Worm (Caenorhabditis elegans) whole organism, L4 larva: Measurements from ENCODE around the gene eif-2D.

ENCODE experiments used
- F10B5.3 ChIP-seq: sonication (generic microtip); optimal IDR thresholded peaks from 2 replicates; lab custom pipeline; 2016; ENCODE audit warnings: mild to moderate bottlenecking, missing genetic modification characterization, missing compliant biosample characterization
- F26F4.8 ChIP-seq: fragments of 200-800 bp; sonication (Bioruptor generic); conservative IDR thresholded peaks from 2 replicates; pipeline ENCODE4 v1.3.6; 2022; ENCODE audit warnings: missing genetic modification characterization, missing compliant biosample characterization
- F44E2.7 ChIP-seq: fragments of 200-800 bp; sonication (Bioruptor generic); IDR thresholded peaks from 2 replicates; pipeline ENCODE4 v2.1.2; 2022; ENCODE audit warnings: missing genetic modification characterization, missing compliant biosample characterization
- T20F7.1 ChIP-seq: fragments of 200-800 bp; sonication (Bioruptor generic); optimal IDR thresholded peaks from 2 replicates; lab custom pipeline; 2018; ENCODE audit warnings: mild to moderate bottlenecking, missing genetic modification characterization, missing compliant biosample characterization
- T26A8.4 ChIP-seq: fragments of 200-800 bp; sonication (Bioruptor generic); IDR thresholded peaks from 2 replicates; pipeline ENCODE4 v1.3.6; 2022; ENCODE audit warnings: missing genetic modification characterization, missing compliant biosample characterization
- ZK337.2 ChIP-seq: fragments of 200-800 bp; sonication (Bioruptor generic); IDR thresholded peaks from 2 replicates; pipeline ENCODE4 v1.3.6; 2022; ENCODE audit warnings: missing genetic modification reagents, missing genetic modification characterization, missing compliant biosample characterization
- aly-2 ChIP-seq: sonication (generic microtip); optimal IDR thresholded peaks from 2 replicates; lab custom pipeline; 2018; ENCODE audit warnings: missing biosample characterization, missing genetic modification characterization
- ceh-44 ChIP-seq: fragments of 200-800 bp; sonication (Bioruptor generic); IDR thresholded peaks from 2 replicates; pipeline ENCODE4 v1.3.6; 2022; ENCODE audit warnings: missing genetic modification reagents, missing genetic modification characterization, missing compliant biosample characterization
- ceh-62 ChIP-seq: sonication (generic microtip); optimal IDR thresholded peaks from 2 replicates; lab custom pipeline; 2017; ENCODE audit warnings: missing biosample characterization, missing genetic modification characterization
- ceh-82 ChIP-seq: sonication (generic microtip); optimal IDR thresholded peaks from 2 replicates; lab custom pipeline; 2017; ENCODE audit warnings: missing biosample characterization, missing genetic modification characterization
- cey-2 ChIP-seq: sonication (generic microtip); optimal IDR thresholded peaks from 3 replicates; lab custom pipeline; 2017; ENCODE audit warnings: missing genetic modification characterization, mild to moderate bottlenecking, missing compliant biosample characterization, antibody characterized with exemption, borderline replicate concordance; ENCODE audit not compliant: insufficient read depth
- dmd-9 ChIP-seq: fragments of 200-800 bp; sonication (Bioruptor generic); IDR thresholded peaks from 2 replicates; pipeline ENCODE4 v1.3.6; 2022; ENCODE audit warnings: missing genetic modification reagents, missing genetic modification characterization, missing compliant biosample characterization
- dpl-1 ChIP-seq: fragments of 150-350 bp; optimal IDR thresholded peaks from 2 replicates; lab custom pipeline; 2014; ENCODE audit warnings: missing biosample characterization, missing genetic modification reagents, missing genetic modification characterization
- dve-1 ChIP-seq: sonication (generic microtip); optimal IDR thresholded peaks from 2 replicates; lab custom pipeline; 2017; ENCODE audit warnings: antibody characterized with exemption, mild to moderate bottlenecking, missing genetic modification characterization, missing compliant biosample characterization; ENCODE audit not compliant: insufficient read depth
- egl-43 ChIP-seq: fragments of 200-800 bp; sonication (Bioruptor generic); IDR thresholded peaks from 2 replicates; pipeline ENCODE4 v1.3.6; 2022; ENCODE audit warnings: missing genetic modification reagents, missing genetic modification characterization, missing compliant biosample characterization
- fos-1 ChIP-seq: fragments of 150-350 bp; optimal IDR thresholded peaks from 2 replicates; lab custom pipeline; 2014; ENCODE audit warnings: missing biosample characterization, missing genetic modification characterization
- hlh-30 ChIP-seq: sonication (generic microtip); optimal IDR thresholded peaks from 2 replicates; lab custom pipeline; 2017; ENCODE audit warnings: antibody characterized with exemption, mild to moderate bottlenecking, missing genetic modification characterization, missing compliant biosample characterization; ENCODE audit not compliant: insufficient read depth
- hmg-1.1 ChIP-seq: fragments of 200-800 bp; sonication (Bioruptor generic); IDR thresholded peaks from 2 replicates; pipeline ENCODE4 v1.3.6; 2022; ENCODE audit warnings: missing genetic modification reagents, missing genetic modification characterization, missing compliant biosample characterization
- jun-1 ChIP-seq: fragments of 150-350 bp; optimal IDR thresholded peaks from 2 replicates; lab custom pipeline; 2014; ENCODE audit warnings: missing biosample characterization, missing genetic modification reagents, missing genetic modification characterization
- lin-38 ChIP-seq: fragments of 200-800 bp; sonication (Bioruptor generic); IDR thresholded peaks from 2 replicates; pipeline ENCODE4 v1.3.6; 2022; ENCODE audit warnings: missing genetic modification reagents, missing genetic modification characterization, missing compliant biosample characterization
- lin-39 ChIP-seq: fragments of 150-350 bp; optimal IDR thresholded peaks from 2 replicates; lab custom pipeline; 2014; ENCODE audit warnings: missing biosample characterization, missing genetic modification reagents, missing genetic modification characterization
- mdl-1 ChIP-seq, 2 experiments: fragments of 150-350 bp in 1 of 2; sonication (generic microtip) in 1 of 2; optimal IDR thresholded peaks; 2 replicates each; lab custom pipeline; 2014 to 2017; ENCODE audit warnings: missing biosample characterization in 2 of 2, missing genetic modification characterization in 2 of 2
- mdt-29 ChIP-seq: fragments of 200-800 bp; sonication (Bioruptor generic); IDR thresholded peaks from 2 replicates; pipeline ENCODE4 v1.3.6; 2022; ENCODE audit warnings: missing genetic modification reagents, missing genetic modification characterization, missing compliant biosample characterization
- mes-2 ChIP-seq: sonication (generic microtip); optimal IDR thresholded peaks from 2 replicates; lab custom pipeline; 2016; ENCODE audit warnings: missing genotype, mild to moderate bottlenecking, missing genetic modification characterization, missing compliant biosample characterization; ENCODE audit not compliant: poor library complexity, severe bottlenecking
- nhr-10 ChIP-seq: fragments of 150-350 bp; optimal IDR thresholded peaks from 2 replicates; lab custom pipeline; 2014; ENCODE audit warnings: missing biosample characterization, missing genetic modification characterization
- nhr-41 ChIP-seq: fragments of 200-800 bp; sonication (Bioruptor generic); IDR thresholded peaks from 2 replicates; pipeline ENCODE4 v1.3.6; 2022; ENCODE audit warnings: missing genetic modification reagents, missing genetic modification characterization, missing compliant biosample characterization
- nhr-42 ChIP-seq: fragments of 200-800 bp; sonication (Bioruptor generic); IDR thresholded peaks from 2 replicates; pipeline ENCODE4 v1.3.6; 2022; ENCODE audit warnings: missing genetic modification characterization, missing compliant biosample characterization
- nhr-48 ChIP-seq: sonication (generic microtip); optimal IDR thresholded peaks from 2 replicates; lab custom pipeline; 2016; ENCODE audit warnings: mild to moderate bottlenecking, missing genetic modification characterization, missing compliant biosample characterization
- nhr-76 ChIP-seq: fragments of 150-350 bp; optimal IDR thresholded peaks from 2 replicates; lab custom pipeline; 2014; ENCODE audit warnings: missing biosample characterization, missing genetic modification characterization
- pha-4 ChIP-seq, 2 experiments: fragments of 150-350 bp in 1 of 2; fragments of 200-800 bp in 1 of 2; sonication (Bioruptor generic) in 1 of 2; IDR thresholded peaks in 1 of 2; optimal IDR thresholded peaks in 1 of 2; 2 replicates each; pipeline versions ENCODE4 v1.3.6 to Lab custom; 2014 to 2022; ENCODE audit warnings: missing genetic modification characterization in 2 of 2, missing genetic modification reagents in 2 of 2, missing biosample characterization in 1 of 2, missing compliant biosample characterization in 1 of 2
- php-3 ChIP-seq: fragments of 200-800 bp; sonication (Bioruptor generic); IDR thresholded peaks from 2 replicates; pipeline ENCODE4 v1.3.6; 2022; ENCODE audit warnings: missing genetic modification reagents, missing genetic modification characterization, missing compliant biosample characterization
- pqm-1 ChIP-seq: sonication (generic microtip); optimal IDR thresholded peaks from 2 replicates; lab custom pipeline; 2017; ENCODE audit warnings: missing biosample characterization, missing genetic modification characterization
- rbr-2 ChIP-seq: sonication (generic microtip); optimal IDR thresholded peaks from 2 replicates; lab custom pipeline; 2016; ENCODE audit warnings: missing genotype, missing genetic modification characterization, missing compliant biosample characterization
- sdz-12 ChIP-seq: fragments of 200-800 bp; sonication (Bioruptor generic); optimal IDR thresholded peaks from 2 replicates; lab custom pipeline; 2018; ENCODE audit warnings: mild to moderate bottlenecking, missing genetic modification characterization, missing compliant biosample characterization
- unc-62 ChIP-seq, 3 experiments: fragments of 150-350 bp in 1 of 3; sonication (generic microtip); optimal IDR thresholded peaks in 2 of 3; peaks in 1 of 3; 1 replicate in 1 of 3; 2 replicates in 2 of 3; lab custom pipeline; 2014 to 2017; ENCODE audit warnings: missing biosample characterization in 3 of 3, missing genetic modification characterization in 3 of 3, missing genetic modification reagents in 3 of 3, missing genotype in 1 of 3
- vab-7 ChIP-seq: fragments of 200-800 bp; sonication (Bioruptor generic); IDR thresholded peaks from 2 replicates; pipeline ENCODE4 v1.3.6; 2022; ENCODE audit warnings: missing genetic modification reagents, missing genetic modification characterization, missing compliant biosample characterization
- zfp-2 ChIP-seq: sonication (generic microtip); optimal IDR thresholded peaks from 2 replicates; lab custom pipeline; 2016; ENCODE audit warnings: mild to moderate bottlenecking, missing genetic modification characterization, missing compliant biosample characterization
- zfp-3 ChIP-seq: fragments of 200-800 bp; sonication (Bioruptor generic); conservative IDR thresholded peaks from 2 replicates; pipeline ENCODE4 v1.3.6; 2022; ENCODE audit warnings: missing genetic modification reagents, missing genetic modification characterization, missing compliant biosample characterization
- zip-11 ChIP-seq: fragments of 200-800 bp; sonication (Bioruptor generic); IDR thresholded peaks from 2 replicates; pipeline ENCODE4 v1.3.6; 2022; ENCODE audit warnings: missing genetic modification characterization, missing compliant biosample characterization
- ztf-11 ChIP-seq: fragments of 150-350 bp; optimal IDR thresholded peaks from 2 replicates; lab custom pipeline; 2014; ENCODE audit warnings: missing biosample characterization, missing genetic modification characterization

The eif-2D gene

DNA sequence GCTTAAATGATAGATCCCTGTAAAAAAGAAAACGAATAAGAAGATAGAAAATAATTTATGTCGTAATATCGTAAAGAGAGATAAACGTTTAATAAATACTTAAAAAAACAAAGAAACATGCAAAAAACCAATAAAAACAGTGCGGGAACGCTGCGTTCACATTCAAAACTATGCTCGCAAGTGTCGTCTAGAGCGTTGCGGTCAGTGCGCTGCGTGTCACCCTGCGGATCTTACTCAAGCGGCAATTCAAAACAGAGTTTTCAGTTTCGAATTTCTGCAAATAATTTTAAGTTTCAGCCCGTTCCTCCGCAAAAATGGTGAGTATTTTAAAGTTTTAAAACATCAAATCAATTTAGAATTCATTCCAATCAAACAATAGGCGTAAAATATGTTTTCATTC, 23.3 kb downstream of the eif-2D start, which contains the start of the genes tiar-1 and lelo-4 (continued):
- TF ChIP-seq pha-4 (GFP tag; IDR thresholded peaks at IDR 0.05; lab: Robert Waterston, UW) (no peak), pha-4 (tag; optimal IDR thresholded peaks at IDR 0.05; lab: Kevin White, UChicago) (peak; percentile 85), hlh-30 (tag; lab: Kevin White, UChicago) (peak; percentile 51), nhr-76 (tag; lab: Kevin White, UChicago) (no peak), mdt-29 (no peak), dve-1 (tag; lab: Kevin White, UChicago) (peak; percentile 58), unc-62 (GFP tag; optimal IDR thresholded peaks at IDR 0.05 in 1 of 2; lab: Kevin White, UChicago) (peak in 1 of 2 experiments; percentile 87), unc-62 (tag; optimal IDR thresholded peaks at IDR 0.05; lab: Kevin White, UChicago) (no peak), rbr-2 (tag; lab: Kevin White, UChicago) (peak; percentile 35), php-3 (GFP tag; lab: Robert Waterston, UW) (0 out of 2 replicates have a peak, but pooled peaks have one; percentile 14)

DNA sequence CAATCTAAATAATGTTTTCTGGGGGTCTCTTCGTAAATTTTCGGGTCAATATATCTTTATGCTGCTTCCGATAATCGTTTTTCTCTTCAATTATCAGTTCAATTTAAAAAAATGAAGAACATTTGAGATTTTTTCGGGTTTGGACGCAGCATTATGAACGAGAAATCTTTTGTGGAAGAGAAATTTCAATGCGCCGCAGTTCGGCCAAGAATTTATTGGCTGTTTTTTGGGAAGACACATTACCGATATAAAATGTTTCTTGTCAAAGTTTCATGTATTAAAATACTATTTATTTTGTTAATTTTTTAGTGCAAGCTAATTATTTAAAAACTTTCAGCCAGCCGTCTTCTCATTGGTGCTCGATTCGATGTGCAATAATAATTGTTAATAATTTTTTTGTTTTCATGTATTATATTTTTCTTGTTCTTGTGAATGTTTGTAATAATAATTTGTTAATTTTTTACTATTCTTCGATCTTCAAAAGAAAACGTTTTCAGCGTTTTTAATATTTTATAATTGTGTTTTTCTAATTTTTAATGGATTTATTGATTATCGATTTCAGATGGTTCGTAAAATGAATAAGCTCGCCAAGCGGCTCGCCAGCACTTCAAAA, 24.3 kb downstream of the eif-2D start, which contains the start of the genes C18A3.10 and C18A3.3:
Gene C18A3.10, minus strand, starts transcription at position 101 of the 613 bp plus-strand sequence.
Gene C18A3.3, plus strand, starts transcription at position 563 of the 613 bp plus-strand sequence.
- no peak for TF ChIP-seq pqm-1 (tag; lab: Kevin White, UChicago)
- peak; percentile 59 for TF ChIP-seq mes-2 (tag; lab: Kevin White, UChicago)
- TF ChIP-seq zfp-2 (tag; lab: Kevin White, UChicago), result no peak

DNA sequence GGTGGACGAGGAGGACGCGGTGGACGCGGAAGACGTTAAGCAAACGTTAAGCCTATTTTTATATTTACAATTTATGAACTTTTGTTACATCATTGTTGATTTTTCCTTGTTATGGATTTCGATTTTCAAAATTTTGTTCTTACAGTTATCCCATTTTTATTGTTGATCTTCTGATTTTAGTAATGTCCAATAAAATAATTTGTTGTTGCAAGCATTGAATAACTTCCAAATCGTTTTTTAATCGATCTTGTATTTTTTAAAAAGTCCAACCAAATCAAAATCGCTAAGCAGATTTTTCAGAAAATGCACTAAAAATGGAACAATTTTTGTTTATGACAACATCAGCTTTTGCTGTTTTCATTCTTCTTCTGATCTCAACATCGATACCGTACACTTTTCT, 26.3 kb downstream of the eif-2D start, which contains the start of gene zipt-3:
Gene zipt-3, plus strand, starts transcription at position 301 of the 400 bp plus-strand sequence.
- TF ChIP-seq lin-38 (GFP tag; lab: Robert Waterston, UW) (no peak), jun-1 (tag; lab: Kevin White, UChicago) (no peak), ceh-62 (tag; lab: Kevin White, UChicago) (no peak), nhr-10 (tag; lab: Kevin White, UChicago) (no peak), ceh-44 (GFP tag; lab: Robert Waterston, UW) (no peak), ZK337.2 (no peak), vab-7 (GFP tag; lab: Robert Waterston, UW) (no peak), dve-1 (tag; lab: Kevin White, UChicago) (no peak), lin-39 (tag; lab: Kevin White, UChicago) (no peak), F10B5.3 (tag; lab: Kevin White, UChicago) (no peak), egl-43 (GFP tag; lab: Robert Waterston, UW) (no peak), zip-11 (GFP tag; lab: Robert Waterston, UW) (no peak), sdz-12 (GFP tag; lab: Kevin White, UChicago) (no peak)

DNA sequence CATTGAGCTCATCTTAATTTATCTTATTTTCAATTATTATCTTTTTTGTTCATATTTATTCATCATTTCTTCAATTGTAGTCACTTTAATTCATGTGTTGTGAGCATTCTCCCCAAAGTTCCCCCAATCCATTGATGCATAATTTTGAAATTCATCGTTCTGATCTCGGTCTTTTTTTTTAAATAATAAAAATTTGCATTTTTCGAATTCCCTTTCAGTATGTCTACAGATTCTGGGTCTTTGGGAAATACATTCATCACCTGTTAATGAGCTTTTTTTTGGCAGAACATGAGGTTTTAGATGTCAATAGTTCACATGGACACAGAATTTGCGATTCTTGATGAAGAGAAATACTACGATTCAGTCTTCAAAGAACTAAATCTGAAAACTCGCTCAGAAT, 28.3 kb downstream of the eif-2D start, which contains the start of gene damt-1:
Gene damt-1, plus strand, starts transcription at position 301 of the 400 bp plus-strand sequence.
- peak in 1 of 2 experiments; percentile 10 for TF ChIP-seq unc-62 (GFP tag; optimal IDR thresholded peaks at IDR 0.05 in 1 of 2; lab: Kevin White, UChicago)
- TF ChIP-seq unc-62 (tag; optimal IDR thresholded peaks at IDR 0.05; lab: Kevin White, UChicago), result no peak
- no peak for TF ChIP-seq nhr-42 (GFP tag; lab: Robert Waterston, UW)
- TF ChIP-seq, all 104 proteins: peak for 1

DNA sequence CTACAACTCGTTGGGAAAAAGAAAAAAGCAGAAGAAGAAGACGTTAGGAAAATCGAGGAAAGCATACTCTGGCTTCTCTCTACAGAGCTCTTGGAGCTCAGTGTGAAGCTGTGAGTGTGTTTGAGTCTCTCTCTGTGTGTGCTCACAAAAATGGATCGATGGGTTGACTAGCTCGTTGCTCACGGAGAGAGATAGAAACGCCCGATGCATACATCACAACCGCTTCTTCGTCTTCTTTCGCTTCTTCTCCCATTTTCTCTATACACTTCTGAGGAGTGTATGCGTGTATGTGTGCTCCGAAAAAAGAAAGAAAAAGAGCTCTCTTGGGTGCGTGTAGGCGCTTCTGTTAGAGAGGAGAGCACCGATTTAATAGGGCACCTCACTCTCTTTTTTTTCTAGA, 33.6 kb downstream of the eif-2D start:
- TF ChIP-seq hmg-1.1 (peak; percentile 86), F44E2.7 (GFP tag; lab: Robert Waterston, UW) (no peak), F26F4.8 (GFP tag; lab: Robert Waterston, UW) (no peak), T26A8.4 (GFP tag; lab: Robert Waterston, UW) (no peak), dmd-9 (GFP tag; lab: Robert Waterston, UW) (no peak), zfp-2 (tag; lab: Kevin White, UChicago) (no peak), T20F7.1 (GFP tag; lab: Kevin White, UChicago) (no peak), zfp-3 (GFP tag; lab: Robert Waterston, UW) (no peak), cey-2 (tag; lab: Kevin White, UChicago) (no peak), nhr-42 (GFP tag; lab: Robert Waterston, UW) (no peak), nhr-41 (no peak), aly-2 (tag; lab: Kevin White, UChicago) (no peak), mdl-1 (tag; optimal IDR thresholded peaks at IDR 0.05; lab: Kevin White, UChicago) (peak in 1 of 2 experiments; percentile 47), ztf-11 (tag; lab: Kevin White, UChicago) (no peak), ceh-82 (no peak), nhr-48 (tag; lab: Kevin White, UChicago) (no peak), fos-1 (tag; lab: Kevin White, UChicago) (no peak), dpl-1 (peak; percentile 15)
